Worm (Caenorhabditis elegans): Measurements from ENCODE around the gene F09C6.12.
A peak's percentile ranks its signal among the peaks of the same experiment; 100 is the strongest.

F09C6.12 gene

ce11 chrV:16840961-16841360, 41.7 kb upstream of the F09C6.12 start, which contains the start of gene clec-40:
clec-40 (minus strand) TSS chrV:16841061.
- TF ChIP-seq ceh-90 (tag; optimal IDR thresholded peaks at IDR 0.05): no peak
- no peak for TF ChIP-seq ceh-8 (GFP tag; optimal IDR thresholded peaks at IDR 0.05)
- TF ChIP-seq skn-1 (tag; optimal IDR thresholded peaks at IDR 0.05): no peak
- TF ChIP-seq lin-39 (tag; optimal IDR thresholded peaks at IDR 0.05): no peak
- TF ChIP-seq ztf-4 (tag; optimal IDR thresholded peaks at IDR 0.05): no peak
- no peak for TF ChIP-seq snu-23 (GFP tag; optimal IDR thresholded peaks at IDR 0.05)
- no peak for TF ChIP-seq dpl-1 (GFP tag; optimal IDR thresholded peaks at IDR 0.05)
- TF ChIP-seq fkh-10 (GFP tag; optimal IDR thresholded peaks at IDR 0.05): no peak
- TF ChIP-seq nhr-11 (tag; optimal IDR thresholded peaks at IDR 0.05): no peak
- no peak for TF ChIP-seq zag-1 (tag; optimal IDR thresholded peaks at IDR 0.05)
- no peak for TF ChIP-seq nhr-19 (GFP tag; conservative IDR thresholded peaks at IDR 0.05)
- TF ChIP-seq C16A3.4 (tag; optimal IDR thresholded peaks at IDR 0.05): no peak

- TF ChIP-seq nhr-237 (tag; optimal IDR thresholded peaks at IDR 0.05) (no peak), aha-1 (tag; optimal IDR thresholded peaks at IDR 0.05) (no peak), alr-1 (tag; optimal IDR thresholded peaks at IDR 0.05; ENCODE audit: borderline replicate concordance) (no peak), lir-3 (tag; optimal IDR thresholded peaks at IDR 0.05; ENCODE audit: poor library complexity) (no peak), nhr-84 (tag; optimal IDR thresholded peaks at IDR 0.05) (no peak), tbx-2 (tag; optimal IDR thresholded peaks at IDR 0.05) (no peak), sox-4 (tag; optimal IDR thresholded peaks at IDR 0.05) (no peak), C34B4.2 (tag; optimal IDR thresholded peaks at IDR 0.05) (no peak), zip-4 (GFP tag; optimal IDR thresholded peaks at IDR 0.05) (no peak), ets-5 (GFP tag; IDR thresholded peaks at IDR 0.05) (no peak), nhr-77 (tag; optimal IDR thresholded peaks at IDR 0.05) (no peak), C16A3.4 (tag; optimal IDR thresholded peaks at IDR 0.05) (no peak), fkh-4 (tag; optimal IDR thresholded peaks at IDR 0.05; ENCODE audit: borderline replicate concordance) (no peak), snpc-4 (tag; optimal IDR thresholded peaks at IDR 0.05) (no peak), irx-1 (tag; optimal IDR thresholded peaks at IDR 0.05) (no peak), tlp-1 (tag; optimal IDR thresholded peaks at IDR 0.05) (no peak), C04F5.9 (tag; optimal IDR thresholded peaks at IDR 0.05) (no peak), efl-3 (GFP tag; optimal IDR thresholded peaks at IDR 0.05) (no peak), mab-9 (GFP tag; IDR thresholded peaks at IDR 0.05) (no peak)
These were observed 39.7 kb upstream of the F09C6.12 start, which contains the start of gene clec-25 for ce11 chrV:16842941-16843340. clec-25 (plus strand) TSS chrV:16843241.

ce11 chrV:16848498-16848897, 34.2 kb upstream of the F09C6.12 start, which contains the start of the genes clec-36 and clec-26:
clec-36 (minus strand) TSS chrV:16848598.
clec-26 (plus strand) TSS chrV:16848611.
- TF ChIP-seq unc-130 (tag; optimal IDR thresholded peaks at IDR 0.05) (no peak), elt-2 (tag; optimal IDR thresholded peaks at IDR 0.05) (peak; percentile 44)

- TF ChIP-seq irx-1 (tag; optimal IDR thresholded peaks at IDR 0.05) (no peak), lin-15B (tag; optimal IDR thresholded peaks at IDR 0.05) (no peak)
These were observed 30.7 kb upstream of the F09C6.12 start, which contains the start of gene clec-37 for ce11 chrV:16852002-16852401. clec-37 (minus strand) TSS chrV:16852102.

- TF ChIP-seq zip-4 (GFP tag; optimal IDR thresholded peaks at IDR 0.05): no peak
- TF ChIP-seq ceh-63 (GFP tag; optimal IDR thresholded peaks at IDR 0.05): no peak
- TF ChIP-seq efl-3 (GFP tag; optimal IDR thresholded peaks at IDR 0.05): no peak
- TF ChIP-seq rnt-1 (tag; optimal IDR thresholded peaks at IDR 0.05): no peak
- no peak for TF ChIP-seq unc-86 (tag; optimal IDR thresholded peaks at IDR 0.05)
- no peak for TF ChIP-seq nhr-85 (tag)
- no peak for TF ChIP-seq mep-1 (tag; optimal IDR thresholded peaks at IDR 0.05)
- no peak for TF ChIP-seq nhr-237 (tag; optimal IDR thresholded peaks at IDR 0.05)
- TF ChIP-seq snpc-4 (tag; optimal IDR thresholded peaks at IDR 0.05): no peak
- TF ChIP-seq lin-15B (tag; optimal IDR thresholded peaks at IDR 0.05): no peak
- no peak for TF ChIP-seq nhr-12 (tag; optimal IDR thresholded peaks at IDR 0.05)
- TF ChIP-seq nhr-84 (tag; optimal IDR thresholded peaks at IDR 0.05): no peak
- no peak for TF ChIP-seq sptf-1 (tag; optimal IDR thresholded peaks at IDR 0.05)
- no peak for TF ChIP-seq sox-4 (tag; optimal IDR thresholded peaks at IDR 0.05)
- no peak for TF ChIP-seq mdl-1 (tag; optimal IDR thresholded peaks at IDR 0.05)
- no peak for TF ChIP-seq nhr-28 (tag; optimal IDR thresholded peaks at IDR 0.05)
- TF ChIP-seq lin-13 (GFP tag; optimal IDR thresholded peaks at IDR 0.05): no peak
- TF ChIP-seq ceh-88 (GFP tag; IDR thresholded peaks at IDR 0.05): no peak
These were observed 28.5 kb upstream of the F09C6.12 start, which contains the start of the genes clec-35 and clec-27 for ce11 chrV:16853956-16854683. clec-35 (minus strand) TSS chrV:16854056. clec-27 (plus strand) TSS chrV:16854633.

Measured in whole organism, L1 larva.